Worm (Caenorhabditis elegans) whole organism, L4/young adult: ENCODE measurements around the gene decr-1.1.

ENCODE experiments used
- dao-5 ChIP-seq: sonication (generic microtip); optimal IDR thresholded peaks from 2 replicates; lab custom pipeline; 2016; ENCODE audit warnings: missing genotype, missing genetic modification characterization, moderate library complexity, missing compliant biosample characterization
- him-1 ChIP-seq: sonication (generic microtip); optimal IDR thresholded peaks from 2 replicates; lab custom pipeline; 2016; ENCODE audit warnings: missing genotype, missing genetic modification reagents, missing genetic modification characterization, missing compliant biosample characterization

DNA sequence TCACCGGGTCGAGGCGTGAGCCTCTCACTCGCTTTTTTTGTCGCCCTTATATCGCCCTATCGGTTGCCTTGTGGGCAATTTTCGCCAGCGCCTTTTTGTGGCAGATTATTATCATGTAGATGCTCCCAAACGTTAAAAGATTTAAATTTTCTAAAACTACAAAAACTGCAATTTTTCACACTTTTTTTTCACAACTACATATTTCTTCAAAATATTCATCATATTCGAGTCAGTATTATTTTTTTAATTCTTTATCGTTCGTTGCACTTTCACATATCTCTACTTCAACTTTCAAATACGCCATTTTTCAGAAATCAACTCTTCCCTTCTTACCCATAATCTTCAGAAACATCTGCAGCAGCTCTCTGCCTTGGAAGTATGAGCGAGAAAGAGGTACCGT lies 30.7 kb downstream of the decr-1.1 start, which contains the start of gene ceh-24:
- TF ChIP-seq dao-5 (tag; lab: Kevin White, UChicago) (no peak), him-1 (tag; lab: Kevin White, UChicago) (no peak)
